Fruit fly (Drosophila melanogaster) whole organism, pupa: ENCODE measurements around the gene CG9737.

Experiments used
- CG10348 ChIP-seq: fragments of 200-800 bp; sonication (Bioruptor generic); IDR thresholded peaks from 2 replicates; pipeline ENCODE4 v1.3.6; 2022; ENCODE audit warnings: missing biosample characterization, missing genetic modification characterization
- CG12605 ChIP-seq: fragments of 200-800 bp; sonication (Bioruptor generic); IDR thresholded peaks from 2 replicates; pipeline ENCODE4 v1.3.6; 2022; ENCODE audit warnings: missing biosample characterization, missing genetic modification characterization
- CG13204 ChIP-seq: fragments of 200-800 bp; sonication (Bioruptor generic); optimal IDR thresholded peaks from 2 replicates; lab custom pipeline; 2018; ENCODE audit warnings: missing biosample characterization, mild to moderate bottlenecking, missing genetic modification characterization, moderate library complexity
- CG14655 ChIP-seq: fragments of 200-800 bp; sonication (Bioruptor generic); optimal IDR thresholded peaks from 3 replicates; lab custom pipeline; 2017; ENCODE audit warnings: mild to moderate bottlenecking, missing biosample characterization, missing genetic modification reagents, missing genetic modification characterization
- CG15710 ChIP-seq: fragments of 200-800 bp; sonication (Bioruptor generic); optimal IDR thresholded peaks from 2 replicates; lab custom pipeline; 2018; ENCODE audit warnings: missing biosample characterization, mild to moderate bottlenecking, missing genetic modification characterization, moderate library complexity
- CG17806 ChIP-seq: fragments of 200-800 bp; sonication (Bioruptor generic); optimal IDR thresholded peaks from 2 replicates; lab custom pipeline; 2018; ENCODE audit warnings: missing biosample characterization, mild to moderate bottlenecking, missing genetic modification characterization, moderate library complexity
- CG32121 ChIP-seq: fragments of 200-800 bp; sonication (Bioruptor generic); IDR thresholded peaks from 2 replicates; pipeline ENCODE4 v1.3.6; 2022; ENCODE audit warnings: missing biosample characterization, missing genetic modification characterization
- CG34367 ChIP-seq: fragments of 200-800 bp; sonication (Bioruptor generic); optimal IDR thresholded peaks from 2 replicates; lab custom pipeline; 2018; ENCODE audit warnings: missing biosample characterization, mild to moderate bottlenecking, missing genetic modification characterization
- CG4496 ChIP-seq: fragments of 200-800 bp; sonication (Bioruptor generic); IDR thresholded peaks from 3 replicates; pipeline ENCODE4 v1.3.6; 2022; ENCODE audit warnings: missing biosample characterization, missing genetic modification characterization
- CG8159 ChIP-seq: fragments of 200-800 bp; sonication (Bioruptor generic); optimal IDR thresholded peaks from 3 replicates; lab custom pipeline; 2018; ENCODE audit warnings: missing biosample characterization, mild to moderate bottlenecking, missing genetic modification characterization, moderate library complexity
- CG8301 ChIP-seq: fragments of 200-800 bp; sonication (Bioruptor generic); optimal IDR thresholded peaks from 2 replicates; lab custom pipeline; 2018; ENCODE audit warnings: missing biosample characterization, mild to moderate bottlenecking, missing genetic modification characterization
- CG9948 ChIP-seq: fragments of 200-800 bp; sonication (Bioruptor generic); optimal IDR thresholded peaks from 2 replicates; lab custom pipeline; 2018; ENCODE audit warnings: missing biosample characterization, mild to moderate bottlenecking, missing genetic modification characterization, moderate library complexity
- D1 ChIP-seq: fragments of 200-800 bp; sonication (Bioruptor generic); optimal IDR thresholded peaks from 2 replicates; lab custom pipeline; 2018; ENCODE audit warnings: missing biosample characterization, mild to moderate bottlenecking, missing genetic modification characterization, moderate library complexity
- EcR ChIP-seq: fragments of 200-800 bp; sonication (Bioruptor generic); optimal IDR thresholded peaks from 3 replicates; lab custom pipeline; 2019; ENCODE audit warnings: missing biosample characterization, missing genetic modification characterization, mild to moderate bottlenecking, moderate library complexity, missing genetic modification reagents
- Ets98B ChIP-seq: fragments of 200-800 bp; sonication (Bioruptor generic); IDR thresholded peaks from 2 replicates; pipeline ENCODE4 v1.3.6; 2022; ENCODE audit warnings: missing biosample characterization, missing genetic modification characterization
- Pif1A ChIP-seq: fragments of 200-800 bp; sonication (Bioruptor generic); optimal IDR thresholded peaks from 3 replicates; lab custom pipeline; 2016; ENCODE audit warnings: missing biosample characterization, missing genetic modification characterization
- Pif1B ChIP-seq: fragments of 200-800 bp; sonication (Bioruptor generic); optimal IDR thresholded peaks from 3 replicates; lab custom pipeline; 2016; ENCODE audit warnings: missing biosample characterization, missing genetic modification characterization
- Snoo ChIP-seq: fragments of 200-800 bp; sonication (Bioruptor generic); optimal IDR thresholded peaks from 3 replicates; lab custom pipeline; 2017; ENCODE audit warnings: missing biosample characterization, mild to moderate bottlenecking, missing genetic modification characterization, inconsistent platforms
- fd96Ca ChIP-seq: fragments of 200-800 bp; sonication (Bioruptor generic); IDR thresholded peaks from 3 replicates; pipeline ENCODE4 v1.3.6; 2022; ENCODE audit warnings: missing biosample characterization, missing genetic modification characterization
- gl ChIP-seq: fragments of 200-800 bp; sonication (Bioruptor generic); optimal IDR thresholded peaks from 2 replicates; lab custom pipeline; 2018; ENCODE audit warnings: missing biosample characterization, mild to moderate bottlenecking, missing genetic modification characterization
- rn ChIP-seq: fragments of 200-800 bp; sonication (Bioruptor generic); IDR thresholded peaks from 2 replicates; pipeline ENCODE4 v1.3.6; 2022; ENCODE audit warnings: missing biosample characterization, missing genetic modification characterization

CG9737 gene

dm6 chr3R:30240245-30240644 is 2.9 kb downstream of the CG9737 start:
- TF ChIP-seq D1 (tag; lab: Kevin White, UChicago), result no peak
- TF ChIP-seq CG8159 (tag; lab: Kevin White, UChicago), result no peak
- TF ChIP-seq CG10348 (GFP tag; lab: Robert Waterston, UW), result no peak
- TF ChIP-seq CG32121 (GFP tag; lab: Robert Waterston, UW), result no peak
- no peak for TF ChIP-seq Pif1A (GFP tag; lab: Kevin White, UChicago)
- TF ChIP-seq EcR (GFP tag; lab: Kevin White, UChicago), result no peak
- TF ChIP-seq CG17806 (tag; lab: Kevin White, UChicago), result no peak
- no peak for TF ChIP-seq fd96Ca (GFP tag; lab: Robert Waterston, UW)
- TF ChIP-seq CG15710 (tag; lab: Kevin White, UChicago), result no peak
- no peak for TF ChIP-seq gl (tag; lab: Kevin White, UChicago)
- no peak for TF ChIP-seq CG9948 (tag; lab: Kevin White, UChicago)
- no peak for TF ChIP-seq Pif1B
- no peak for TF ChIP-seq CG13204 (GFP tag; lab: Kevin White, UChicago)
- TF ChIP-seq CG4496 (GFP tag; lab: Robert Waterston, UW), result no peak

- TF ChIP-seq CG8159 (tag; lab: Kevin White, UChicago) (no peak), CG34367 (no peak), CG32121 (GFP tag; lab: Robert Waterston, UW) (no peak), CG8301 (tag; lab: Kevin White, UChicago) (no peak), gl (tag; lab: Kevin White, UChicago) (no peak), CG10348 (GFP tag; lab: Robert Waterston, UW) (no peak), CG4496 (GFP tag; lab: Robert Waterston, UW) (no peak), D1 (tag; lab: Kevin White, UChicago) (no peak)
These were observed 5.5 kb downstream of the CG9737 start, which contains the start of gene CG43448 for dm6 chr3R:30237634-30238033. Gene CG43448 (minus strand): TSS chr3R:30237734.

DNA sequence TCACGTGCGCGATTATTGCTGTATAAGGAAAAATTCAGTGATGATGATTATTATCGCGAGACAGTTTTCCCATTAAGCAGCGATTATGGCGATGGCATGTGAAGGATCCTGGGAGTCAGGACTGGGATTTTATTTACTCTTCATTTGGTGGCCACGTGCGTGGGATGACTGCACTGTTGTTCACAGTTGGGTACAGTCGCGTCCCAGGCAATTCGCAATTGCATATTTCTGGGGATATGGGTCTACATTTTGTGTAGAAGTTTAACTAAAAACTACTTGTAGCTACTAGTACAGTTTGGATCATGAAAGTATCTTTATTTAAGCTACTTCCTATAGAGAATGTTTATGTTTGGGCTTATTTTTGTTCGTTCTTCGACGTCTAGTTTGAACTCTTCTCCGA is 6.1 kb downstream of the CG9737 start:
- TF ChIP-seq gl (tag; lab: Kevin White, UChicago) (no peak), rn (no peak), CG4496 (GFP tag; lab: Robert Waterston, UW) (no peak), CG8159 (tag; lab: Kevin White, UChicago) (no peak), CG12605 (GFP tag; lab: Robert Waterston, UW) (no peak), CG9948 (tag; lab: Kevin White, UChicago) (no peak), D1 (tag; lab: Kevin White, UChicago) (no peak), CG14655 (GFP tag; lab: Kevin White, UChicago) (no peak), CG8301 (tag; lab: Kevin White, UChicago) (no peak), Pif1B (no peak), Pif1A (GFP tag; lab: Kevin White, UChicago) (no peak), CG17806 (tag; lab: Kevin White, UChicago) (no peak), Ets98B (GFP tag; lab: Robert Waterston, UW) (no peak), CG34367 (no peak), CG32121 (GFP tag; lab: Robert Waterston, UW) (no peak), EcR (GFP tag; lab: Kevin White, UChicago) (no peak), CG13204 (GFP tag; lab: Kevin White, UChicago) (no peak), fd96Ca (GFP tag; lab: Robert Waterston, UW) (no peak)

dm6 chr3R:30235253-30235652 is 7.9 kb downstream of the CG9737 start:
- TF ChIP-seq gl (tag; lab: Kevin White, UChicago) (no peak), EcR (GFP tag; lab: Kevin White, UChicago) (no peak), CG4496 (GFP tag; lab: Robert Waterston, UW) (no peak), Pif1B (no peak), CG14655 (GFP tag; lab: Kevin White, UChicago) (no peak), CG15710 (tag; lab: Kevin White, UChicago) (no peak), CG34367 (no peak), D1 (tag; lab: Kevin White, UChicago) (no peak), Ets98B (GFP tag; lab: Robert Waterston, UW) (no peak), CG12605 (GFP tag; lab: Robert Waterston, UW) (no peak), CG9948 (tag; lab: Kevin White, UChicago) (no peak), CG8301 (tag; lab: Kevin White, UChicago) (no peak), CG13204 (GFP tag; lab: Kevin White, UChicago) (no peak), Snoo (no peak), CG8159 (tag; lab: Kevin White, UChicago) (no peak), CG32121 (GFP tag; lab: Robert Waterston, UW) (no peak), CG10348 (GFP tag; lab: Robert Waterston, UW) (no peak)
- TF ChIP-seq, all 21 proteins: peak for 0

DNA sequence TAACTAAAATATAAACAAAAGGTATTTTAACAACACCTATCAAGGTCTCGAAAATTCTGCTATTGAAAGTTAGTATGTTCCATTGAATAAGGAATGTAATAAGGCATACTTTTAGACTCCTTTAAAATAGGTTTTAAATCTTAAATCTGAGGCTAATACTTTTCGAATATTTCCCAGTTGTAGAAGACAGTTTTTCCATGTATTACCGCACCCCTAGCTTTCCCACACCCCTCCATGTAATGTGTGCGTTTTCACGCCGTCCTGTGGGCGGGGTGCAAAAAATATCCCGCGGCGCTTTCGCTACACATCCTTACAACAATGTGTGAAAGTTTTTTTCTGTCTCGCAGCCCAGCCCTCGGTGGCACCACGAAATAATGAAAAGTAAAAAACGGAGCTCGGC is 18.5 kb downstream of the CG9737 start:
- no peak for TF ChIP-seq EcR (GFP tag; lab: Kevin White, UChicago)
- no peak for TF ChIP-seq CG9948 (tag; lab: Kevin White, UChicago)
- TF ChIP-seq CG8159 (tag; lab: Kevin White, UChicago), result no peak
- no peak for TF ChIP-seq gl (tag; lab: Kevin White, UChicago)
- TF ChIP-seq CG4496 (GFP tag; lab: Robert Waterston, UW), result no peak
- no peak for TF ChIP-seq Ets98B (GFP tag; lab: Robert Waterston, UW)
- TF ChIP-seq CG15710 (tag; lab: Kevin White, UChicago), result no peak
- no peak for TF ChIP-seq CG12605 (GFP tag; lab: Robert Waterston, UW)
- TF ChIP-seq Pif1B, result no peak
- TF ChIP-seq CG8301 (tag; lab: Kevin White, UChicago), result no peak
- TF ChIP-seq CG10348 (GFP tag; lab: Robert Waterston, UW), result no peak
- TF ChIP-seq CG17806 (tag; lab: Kevin White, UChicago), result no peak
- no peak for TF ChIP-seq CG32121 (GFP tag; lab: Robert Waterston, UW)
- TF ChIP-seq CG13204 (GFP tag; lab: Kevin White, UChicago), result no peak
- no peak for TF ChIP-seq fd96Ca (GFP tag; lab: Robert Waterston, UW)
- no peak for TF ChIP-seq Pif1A (GFP tag; lab: Kevin White, UChicago)
- no peak for TF ChIP-seq CG34367
- no peak for TF ChIP-seq CG14655 (GFP tag; lab: Kevin White, UChicago)
- no peak for TF ChIP-seq rn
- TF ChIP-seq Snoo, result no peak
